Worm (Caenorhabditis elegans) whole organism, midembryonic: ENCODE results near the gene K11H3.8.
"Not testable (repeated sequence)": the region's sequence is repeated elsewhere in the genome, so short reads cannot be mapped to it uniquely, and the experiment has no call there.

Experiments used
- T22C8.4 ChIP-seq: fragments of 200-800 bp; sonication (Bioruptor generic); IDR thresholded peaks from 2 replicates; pipeline ENCODE4 v1.3.6; 2022; ENCODE audit warnings: missing genetic modification characterization, missing compliant biosample characterization
- cog-1 ChIP-seq: sonication (generic microtip); optimal IDR thresholded peaks from 2 replicates; lab custom pipeline; 2016; ENCODE audit warnings: missing genetic modification characterization, missing compliant biosample characterization
- flt-1 ChIP-seq: fragments of 200-800 bp; sonication (Bioruptor generic); IDR thresholded peaks from 2 replicates; pipeline ENCODE4 v1.3.6; 2022; ENCODE audit warnings: missing genetic modification characterization, missing compliant biosample characterization
- med-1 ChIP-seq: sonication (generic microtip); optimal IDR thresholded peaks from 2 replicates; lab custom pipeline; 2017; ENCODE audit warnings: missing genetic modification characterization, mild to moderate bottlenecking, missing compliant biosample characterization, antibody characterized with exemption, missing genetic modification reagents; ENCODE audit not compliant: insufficient read depth
- ref-1 ChIP-seq: fragments of 200-800 bp; sonication (Bioruptor generic); conservative IDR thresholded peaks from 2 replicates; pipeline ENCODE4 v1.3.6; 2022; ENCODE audit warnings: missing genetic modification reagents, missing genetic modification characterization, missing compliant biosample characterization
- tab-1 ChIP-seq: fragments of 200-800 bp; sonication (Bioruptor generic); IDR thresholded peaks from 2 replicates; pipeline ENCODE4 v1.3.6; 2022; ENCODE audit warnings: missing genetic modification characterization, missing compliant biosample characterization
- ztf-29 ChIP-seq: fragments of 200-800 bp; sonication (Bioruptor generic); IDR thresholded peaks from 2 replicates; pipeline ENCODE4 v1.3.6; 2022; ENCODE audit warnings: missing genetic modification reagents, missing genetic modification characterization, missing compliant biosample characterization

DNA sequence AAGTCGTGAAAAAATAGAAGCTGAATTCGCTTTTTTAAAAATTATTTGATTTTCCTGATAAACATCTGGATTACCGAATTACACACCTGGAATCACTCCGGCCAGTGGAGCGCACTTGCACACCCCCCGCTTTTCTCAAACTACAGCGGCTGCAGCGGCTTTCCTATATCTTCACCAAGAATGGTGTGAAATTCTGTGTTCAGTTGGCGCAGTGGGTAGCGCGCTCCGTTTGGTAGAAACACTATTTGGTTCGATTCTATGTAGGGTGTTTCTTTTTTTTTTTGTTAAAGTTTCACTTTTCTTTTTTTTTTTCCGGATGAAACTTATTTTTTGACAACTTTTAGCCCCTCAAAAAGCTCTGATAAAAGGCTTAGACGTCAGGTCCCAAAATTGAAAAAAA is 14.1 kb downstream of the K11H3.8 start:
- peak; percentile 62 for TF ChIP-seq ref-1 (GFP tag; lab: Robert Waterston, UW)
- peak; percentile 84 for TF ChIP-seq tab-1 (GFP tag; lab: Robert Waterston, UW)
- not testable (repeated sequence) for TF ChIP-seq med-1 (GFP tag; lab: Kevin White, UChicago); cog-1
- peak; percentile 65 for TF ChIP-seq ztf-29 (GFP tag; lab: Robert Waterston, UW)
- peak; percentile 60 for TF ChIP-seq T22C8.4 (GFP tag; lab: Robert Waterston, UW)
- peak; percentile 88 for TF ChIP-seq flt-1 (GFP tag; lab: Robert Waterston, UW)
